Fruit fly (Drosophila melanogaster) whole organism, pupa: ENCODE measurements around the gene CG4367.

Source experiments
- CG10348 ChIP-seq: fragments of 200-800 bp; sonication (Bioruptor generic); IDR thresholded peaks from 2 replicates; pipeline ENCODE4 v1.3.6; 2022; ENCODE audit warnings: missing biosample characterization, missing genetic modification characterization
- CG12605 ChIP-seq: fragments of 200-800 bp; sonication (Bioruptor generic); IDR thresholded peaks from 2 replicates; pipeline ENCODE4 v1.3.6; 2022; ENCODE audit warnings: missing biosample characterization, missing genetic modification characterization
- CG13204 ChIP-seq: fragments of 200-800 bp; sonication (Bioruptor generic); optimal IDR thresholded peaks from 2 replicates; lab custom pipeline; 2018; ENCODE audit warnings: missing biosample characterization, mild to moderate bottlenecking, missing genetic modification characterization, moderate library complexity
- CG14655 ChIP-seq: fragments of 200-800 bp; sonication (Bioruptor generic); optimal IDR thresholded peaks from 3 replicates; lab custom pipeline; 2017; ENCODE audit warnings: mild to moderate bottlenecking, missing biosample characterization, missing genetic modification reagents, missing genetic modification characterization
- CG15710 ChIP-seq: fragments of 200-800 bp; sonication (Bioruptor generic); optimal IDR thresholded peaks from 2 replicates; lab custom pipeline; 2018; ENCODE audit warnings: missing biosample characterization, mild to moderate bottlenecking, missing genetic modification characterization, moderate library complexity
- CG17806 ChIP-seq: fragments of 200-800 bp; sonication (Bioruptor generic); optimal IDR thresholded peaks from 2 replicates; lab custom pipeline; 2018; ENCODE audit warnings: missing biosample characterization, mild to moderate bottlenecking, missing genetic modification characterization, moderate library complexity
- CG32121 ChIP-seq: fragments of 200-800 bp; sonication (Bioruptor generic); IDR thresholded peaks from 2 replicates; pipeline ENCODE4 v1.3.6; 2022; ENCODE audit warnings: missing biosample characterization, missing genetic modification characterization
- CG34367 ChIP-seq: fragments of 200-800 bp; sonication (Bioruptor generic); optimal IDR thresholded peaks from 2 replicates; lab custom pipeline; 2018; ENCODE audit warnings: missing biosample characterization, mild to moderate bottlenecking, missing genetic modification characterization
- CG4496 ChIP-seq: fragments of 200-800 bp; sonication (Bioruptor generic); IDR thresholded peaks from 3 replicates; pipeline ENCODE4 v1.3.6; 2022; ENCODE audit warnings: missing biosample characterization, missing genetic modification characterization
- CG8159 ChIP-seq: fragments of 200-800 bp; sonication (Bioruptor generic); optimal IDR thresholded peaks from 3 replicates; lab custom pipeline; 2018; ENCODE audit warnings: missing biosample characterization, mild to moderate bottlenecking, missing genetic modification characterization, moderate library complexity
- CG8301 ChIP-seq: fragments of 200-800 bp; sonication (Bioruptor generic); optimal IDR thresholded peaks from 2 replicates; lab custom pipeline; 2018; ENCODE audit warnings: missing biosample characterization, mild to moderate bottlenecking, missing genetic modification characterization
- CG9948 ChIP-seq: fragments of 200-800 bp; sonication (Bioruptor generic); optimal IDR thresholded peaks from 2 replicates; lab custom pipeline; 2018; ENCODE audit warnings: missing biosample characterization, mild to moderate bottlenecking, missing genetic modification characterization, moderate library complexity
- D1 ChIP-seq: fragments of 200-800 bp; sonication (Bioruptor generic); optimal IDR thresholded peaks from 2 replicates; lab custom pipeline; 2018; ENCODE audit warnings: missing biosample characterization, mild to moderate bottlenecking, missing genetic modification characterization, moderate library complexity
- EcR ChIP-seq: fragments of 200-800 bp; sonication (Bioruptor generic); optimal IDR thresholded peaks from 3 replicates; lab custom pipeline; 2019; ENCODE audit warnings: missing biosample characterization, missing genetic modification characterization, mild to moderate bottlenecking, moderate library complexity, missing genetic modification reagents
- Ets98B ChIP-seq: fragments of 200-800 bp; sonication (Bioruptor generic); IDR thresholded peaks from 2 replicates; pipeline ENCODE4 v1.3.6; 2022; ENCODE audit warnings: missing biosample characterization, missing genetic modification characterization
- Pif1A ChIP-seq: fragments of 200-800 bp; sonication (Bioruptor generic); optimal IDR thresholded peaks from 3 replicates; lab custom pipeline; 2016; ENCODE audit warnings: missing biosample characterization, missing genetic modification characterization
- Pif1B ChIP-seq: fragments of 200-800 bp; sonication (Bioruptor generic); optimal IDR thresholded peaks from 3 replicates; lab custom pipeline; 2016; ENCODE audit warnings: missing biosample characterization, missing genetic modification characterization
- Snoo ChIP-seq: fragments of 200-800 bp; sonication (Bioruptor generic); optimal IDR thresholded peaks from 3 replicates; lab custom pipeline; 2017; ENCODE audit warnings: missing biosample characterization, mild to moderate bottlenecking, missing genetic modification characterization, inconsistent platforms
- fd96Ca ChIP-seq: fragments of 200-800 bp; sonication (Bioruptor generic); IDR thresholded peaks from 3 replicates; pipeline ENCODE4 v1.3.6; 2022; ENCODE audit warnings: missing biosample characterization, missing genetic modification characterization
- gl ChIP-seq: fragments of 200-800 bp; sonication (Bioruptor generic); optimal IDR thresholded peaks from 2 replicates; lab custom pipeline; 2018; ENCODE audit warnings: missing biosample characterization, mild to moderate bottlenecking, missing genetic modification characterization
- rn ChIP-seq: fragments of 200-800 bp; sonication (Bioruptor generic); IDR thresholded peaks from 2 replicates; pipeline ENCODE4 v1.3.6; 2022; ENCODE audit warnings: missing biosample characterization, missing genetic modification characterization

Gene CG4367

DNA sequence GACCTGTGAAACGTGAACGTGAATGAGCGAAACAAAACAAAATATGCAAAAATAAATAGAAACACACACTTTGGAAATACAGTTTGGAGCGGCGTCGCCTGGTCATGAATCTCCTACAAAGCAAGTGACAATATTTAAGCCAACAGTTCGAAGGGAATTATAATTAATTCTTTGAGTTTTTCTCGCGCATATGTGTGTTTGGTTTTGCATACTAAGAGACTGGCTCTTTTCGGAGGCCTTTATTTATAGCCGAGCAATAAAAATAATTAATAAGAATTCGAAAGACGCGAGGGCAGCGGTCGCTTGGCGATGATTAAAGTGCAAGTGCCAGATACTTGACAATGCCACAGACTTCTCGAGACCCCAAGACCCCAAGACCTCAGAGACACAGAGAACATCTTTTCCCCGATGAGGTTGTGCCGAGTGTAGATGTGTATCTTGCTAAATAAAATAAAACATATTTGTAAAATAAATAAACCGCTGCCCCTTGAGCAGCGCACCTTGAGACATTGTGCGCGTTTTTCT is 13.5 kb upstream of the CG4367 start:
- TF ChIP-seq CG12605 (GFP tag; lab: Robert Waterston, UW) (0 out of 2 replicates have a peak, but pooled peaks have one; percentile 1), CG8301 (no peak)

DNA sequence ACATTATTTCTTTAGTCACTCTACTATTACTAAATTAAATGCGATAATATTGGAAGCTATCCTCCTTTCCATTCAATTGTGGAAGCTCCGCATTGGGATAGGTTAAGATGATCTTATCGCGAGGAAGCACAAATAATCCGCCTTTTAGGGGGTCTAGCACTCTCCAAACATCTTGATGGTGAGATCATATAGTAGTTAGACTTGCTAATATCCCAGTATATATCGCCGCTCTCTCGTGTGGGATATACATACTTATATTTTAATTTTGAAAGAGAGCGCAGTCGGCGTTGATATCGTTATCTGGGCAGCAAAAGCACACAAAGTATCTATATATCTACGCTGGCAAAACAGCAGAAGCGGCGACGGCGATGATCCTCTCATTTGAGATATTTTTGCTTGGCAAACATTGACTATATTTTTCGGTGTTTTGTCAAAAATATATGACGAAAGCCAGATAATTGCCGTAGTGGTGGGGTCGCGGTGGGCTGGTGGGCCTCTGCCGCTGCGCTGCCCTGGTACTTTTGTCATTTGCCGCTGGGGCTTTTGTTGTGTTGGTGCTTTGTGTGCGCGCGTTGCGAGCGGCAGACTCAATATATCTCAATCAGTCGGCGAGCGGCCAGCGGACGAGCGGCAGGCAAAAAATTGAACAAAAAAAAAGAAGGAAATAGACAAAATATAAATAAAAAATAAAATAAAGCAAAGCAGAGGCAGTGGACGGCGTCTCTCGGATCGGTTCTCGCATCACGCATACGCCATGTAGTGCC is 12.8 kb upstream of the CG4367 start:
- peak; percentile 58 for TF ChIP-seq CG12605 (GFP tag; lab: Robert Waterston, UW)
- TF ChIP-seq EcR (GFP tag; lab: Kevin White, UChicago) = no peak
- no peak for TF ChIP-seq D1
- TF ChIP-seq CG10348 (GFP tag; lab: Robert Waterston, UW) = no peak
- TF ChIP-seq rn (GFP tag; lab: Robert Waterston, UW) = no peak
- peak; percentile 67 for TF ChIP-seq CG4496 (GFP tag; lab: Robert Waterston, UW)
- TF ChIP-seq Pif1A (GFP tag; lab: Kevin White, UChicago) = no peak
- TF ChIP-seq CG17806 (tag; lab: Kevin White, UChicago) = no peak
- peak; percentile 56; the same call in 2 of the 3 replicates for TF ChIP-seq fd96Ca (GFP tag; lab: Robert Waterston, UW)
- no peak for TF ChIP-seq CG8159 (tag; lab: Kevin White, UChicago)
- peak; percentile 79 for TF ChIP-seq Ets98B (GFP tag; lab: Robert Waterston, UW)
- TF ChIP-seq CG14655 (GFP tag; lab: Kevin White, UChicago) = no peak
- no peak for TF ChIP-seq CG13204
- no peak for TF ChIP-seq Snoo (tag; lab: Kevin White, UChicago)
- no peak for TF ChIP-seq CG9948 (tag; lab: Kevin White, UChicago)
- no peak for TF ChIP-seq Pif1B (GFP tag; lab: Kevin White, UChicago)
- TF ChIP-seq gl (tag; lab: Kevin White, UChicago) = no peak
- no peak for TF ChIP-seq CG34367
- TF ChIP-seq CG32121 (GFP tag; lab: Robert Waterston, UW) = peak; percentile 72

DNA sequence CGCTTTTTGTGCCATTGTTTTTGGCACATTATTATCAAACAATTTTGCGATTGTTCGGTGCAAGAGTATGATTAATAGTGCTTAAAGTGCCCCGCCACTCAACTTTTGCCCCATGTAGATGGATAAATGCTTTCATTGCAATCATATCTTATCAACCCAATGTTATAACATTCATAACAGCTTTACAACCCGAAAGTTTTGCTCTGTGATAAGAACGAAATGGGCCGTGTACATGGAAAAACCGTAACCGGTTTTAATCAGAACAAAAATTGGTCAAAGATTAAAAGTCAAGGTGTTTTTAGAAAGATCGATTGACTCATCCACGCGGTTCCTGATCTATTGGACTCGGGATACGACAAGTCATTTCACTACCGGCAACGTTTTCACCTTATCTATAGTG is 11.8 kb upstream of the CG4367 start:
- TF ChIP-seq CG14655 (GFP tag; lab: Kevin White, UChicago) (no peak), CG9948 (tag; lab: Kevin White, UChicago) (no peak), CG8301 (no peak), CG8159 (tag; lab: Kevin White, UChicago) (no peak), Ets98B (GFP tag; lab: Robert Waterston, UW) (no peak), Pif1B (GFP tag; lab: Kevin White, UChicago) (no peak), CG10348 (GFP tag; lab: Robert Waterston, UW) (no peak), CG34367 (no peak), CG12605 (GFP tag; lab: Robert Waterston, UW) (no peak), CG17806 (tag; lab: Kevin White, UChicago) (no peak), CG15710 (tag; lab: Kevin White, UChicago) (no peak), gl (tag; lab: Kevin White, UChicago) (no peak), Pif1A (GFP tag; lab: Kevin White, UChicago) (no peak), rn (GFP tag; lab: Robert Waterston, UW) (no peak), EcR (GFP tag; lab: Kevin White, UChicago) (no peak), Snoo (tag; lab: Kevin White, UChicago) (no peak), fd96Ca (GFP tag; lab: Robert Waterston, UW) (no peak)

DNA sequence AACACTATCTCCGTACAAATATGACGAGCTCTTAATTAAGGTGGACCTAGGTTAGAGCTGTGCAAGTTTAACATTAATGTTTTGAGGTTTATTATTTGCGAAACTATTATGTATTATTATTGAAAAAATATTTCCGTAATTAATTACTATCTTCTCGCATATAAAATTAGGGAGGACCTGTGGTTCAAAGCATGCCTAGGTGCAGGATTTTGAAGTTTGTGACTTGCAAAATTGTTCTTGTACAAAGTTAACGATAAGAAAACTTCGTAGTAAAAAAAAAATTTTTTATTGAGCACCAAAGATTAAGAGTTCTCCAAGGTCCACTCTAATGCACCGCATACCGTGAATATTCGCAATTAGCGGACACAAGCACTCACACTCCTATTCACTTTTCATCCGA is 8.1 kb upstream of the CG4367 start:
- TF ChIP-seq D1 = no peak
- TF ChIP-seq CG9948 (tag; lab: Kevin White, UChicago) = peak; percentile 56
- peak; percentile 89 for TF ChIP-seq CG8301
- no peak for TF ChIP-seq rn (GFP tag; lab: Robert Waterston, UW)
- peak; percentile 89 for TF ChIP-seq CG14655 (GFP tag; lab: Kevin White, UChicago)
- peak; percentile 92 for TF ChIP-seq CG32121 (GFP tag; lab: Robert Waterston, UW)
- TF ChIP-seq fd96Ca (GFP tag; lab: Robert Waterston, UW) = peak; percentile 88
- peak; percentile 42; the same call in 1 of the 2 replicates for TF ChIP-seq CG10348 (GFP tag; lab: Robert Waterston, UW)
- peak; percentile 74 for TF ChIP-seq CG12605 (GFP tag; lab: Robert Waterston, UW)
- peak; percentile 92 for TF ChIP-seq Pif1A (GFP tag; lab: Kevin White, UChicago)
- peak; percentile 78 for TF ChIP-seq Pif1B (GFP tag; lab: Kevin White, UChicago)
- TF ChIP-seq CG15710 (tag; lab: Kevin White, UChicago) = peak; percentile 31
- no peak for TF ChIP-seq EcR (GFP tag; lab: Kevin White, UChicago)
- TF ChIP-seq gl (tag; lab: Kevin White, UChicago) = no peak
- peak; percentile 65 for TF ChIP-seq CG17806 (tag; lab: Kevin White, UChicago)
- TF ChIP-seq CG4496 (GFP tag; lab: Robert Waterston, UW) = peak; percentile 92
- no peak for TF ChIP-seq CG13204
- no peak for TF ChIP-seq Snoo (tag; lab: Kevin White, UChicago)
- TF ChIP-seq CG34367 = peak; percentile 13
- peak; percentile 87 for TF ChIP-seq Ets98B (GFP tag; lab: Robert Waterston, UW)
- TF ChIP-seq CG8159 (tag; lab: Kevin White, UChicago) = peak; percentile 90
- TF ChIP-seq, all 21 proteins: peak for 15

DNA sequence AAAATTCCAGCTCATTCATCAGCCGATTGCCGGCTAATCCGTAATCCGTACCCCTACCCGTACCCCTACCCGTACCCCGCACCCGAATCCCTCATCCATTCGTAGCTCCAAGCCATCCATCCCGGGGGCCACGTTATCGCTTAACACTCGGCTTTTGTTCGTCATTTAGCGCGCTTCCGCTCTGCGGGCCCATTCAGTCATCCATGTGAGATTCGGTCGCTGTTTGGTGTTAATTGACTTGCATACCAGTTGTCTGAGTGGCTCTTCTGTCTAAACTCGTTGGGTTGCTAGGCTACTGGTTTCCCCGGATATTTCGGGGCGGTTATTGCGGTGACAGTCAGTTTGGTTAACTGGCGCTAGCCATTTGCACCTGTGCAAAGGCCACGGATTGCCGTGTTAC is 6.6 kb upstream of the CG4367 start:
- TF ChIP-seq gl (tag; lab: Kevin White, UChicago) = no peak
- TF ChIP-seq fd96Ca (GFP tag; lab: Robert Waterston, UW) = no peak
- TF ChIP-seq Ets98B (GFP tag; lab: Robert Waterston, UW) = peak; percentile 26; the same call in 1 of the 2 replicates
